Worm (Caenorhabditis elegans) whole organism, L3 larva: ENCODE measurements around the gene nrf-6.
A peak's percentile ranks its signal among the peaks of the same experiment; 100 is the strongest.

Experiments
- R02D3.7 ChIP-seq: fragments of 150-350 bp; optimal IDR thresholded peaks from 2 replicates; lab custom pipeline; 2014; ENCODE audit warnings: missing biosample characterization, missing genetic modification characterization
- ZK546.5 ChIP-seq: sonication (generic microtip); optimal IDR thresholded peaks from 2 replicates; lab custom pipeline; 2017; ENCODE audit warnings: missing biosample characterization, missing genetic modification characterization
- aly-2 ChIP-seq: fragments of 150-350 bp; optimal IDR thresholded peaks from 2 replicates; lab custom pipeline; 2014; ENCODE audit warnings: missing biosample characterization, missing genetic modification characterization
- ama-1 ChIP-seq: fragments of 150-350 bp; optimal IDR thresholded peaks from 2 replicates; lab custom pipeline; 2018
- ceh-16 ChIP-seq: sonication (generic microtip); optimal IDR thresholded peaks from 2 replicates; lab custom pipeline; 2017; ENCODE audit warnings: missing biosample characterization, missing genetic modification characterization
- ceh-28 ChIP-seq: fragments of 150-350 bp; optimal IDR thresholded peaks from 2 replicates; lab custom pipeline; 2014; ENCODE audit warnings: missing biosample characterization, missing genetic modification reagents, missing genetic modification characterization
- ceh-82 ChIP-seq: fragments of 150-350 bp; optimal IDR thresholded peaks from 2 replicates; lab custom pipeline; 2014; ENCODE audit warnings: missing biosample characterization, missing genetic modification characterization
- ceh-9 ChIP-seq: sonication (generic microtip); optimal IDR thresholded peaks from 2 replicates; lab custom pipeline; 2018; ENCODE audit warnings: missing biosample characterization, missing genetic modification characterization
- daf-12 ChIP-seq: fragments of 150-350 bp; optimal IDR thresholded peaks from 2 replicates; lab custom pipeline; 2014; ENCODE audit warnings: missing biosample characterization, missing genetic modification reagents, missing genetic modification characterization
- egl-27 ChIP-seq: sonication (generic microtip); optimal IDR thresholded peaks from 4 replicates; lab custom pipeline; 2017; ENCODE audit warnings: missing biosample characterization, missing genetic modification reagents, missing genetic modification characterization
- egl-5 ChIP-seq: fragments of 150-350 bp; optimal IDR thresholded peaks from 2 replicates; lab custom pipeline; 2017; ENCODE audit warnings: missing biosample characterization, missing genetic modification reagents, missing genetic modification characterization, inconsistent platforms
- elt-1 ChIP-seq: fragments of 150-350 bp; optimal IDR thresholded peaks from 2 replicates; lab custom pipeline; 2014; ENCODE audit warnings: missing biosample characterization, missing genetic modification characterization
- elt-2 ChIP-seq: sonication (generic microtip); optimal IDR thresholded peaks from 2 replicates; lab custom pipeline; 2016; ENCODE audit warnings: missing genetic modification reagents, mild to moderate bottlenecking, missing genetic modification characterization, missing compliant biosample characterization
- elt-3 ChIP-seq, 3 experiments: fragments of 150-350 bp in 1 of 3; sonication (generic microtip) in 2 of 3; optimal IDR thresholded peaks; 2 replicates in 2 of 3; 4 replicates in 1 of 3; lab custom pipeline; 2014 to 2017; ENCODE audit warnings: missing biosample characterization in 3 of 3, missing genetic modification characterization in 3 of 3
- eor-1 ChIP-seq, 2 experiments: fragments of 150-350 bp; optimal IDR thresholded peaks; 2 replicates each; lab custom pipeline; 2014 to 2018; ENCODE audit warnings: missing biosample characterization in 2 of 2, missing genetic modification characterization in 2 of 2
- fkh-10 ChIP-seq: sonication (generic microtip); optimal IDR thresholded peaks from 2 replicates; lab custom pipeline; 2017; ENCODE audit warnings: missing biosample characterization, missing genetic modification reagents, missing genetic modification characterization
- fkh-2 ChIP-seq: fragments of 150-350 bp; optimal IDR thresholded peaks from 2 replicates; lab custom pipeline; 2014; ENCODE audit warnings: missing biosample characterization, missing genetic modification reagents, missing genetic modification characterization
- fos-1 ChIP-seq: fragments of 150-350 bp; optimal IDR thresholded peaks from 2 replicates; lab custom pipeline; 2014; ENCODE audit warnings: missing biosample characterization, missing genetic modification characterization
- hmg-11 ChIP-seq: sonication (generic microtip); optimal IDR thresholded peaks from 2 replicates; lab custom pipeline; 2016; ENCODE audit warnings: missing genetic modification characterization, missing compliant biosample characterization
- jun-1 ChIP-seq: fragments of 150-350 bp; optimal IDR thresholded peaks from 2 replicates; lab custom pipeline; 2014; ENCODE audit warnings: missing biosample characterization, missing genetic modification reagents, missing genetic modification characterization
- lin-15B ChIP-seq: fragments of 150-350 bp; optimal IDR thresholded peaks from 2 replicates; lab custom pipeline; 2014; ENCODE audit warnings: missing biosample characterization, missing genetic modification characterization
- lin-39 ChIP-seq: fragments of 150-350 bp; optimal IDR thresholded peaks from 2 replicates; lab custom pipeline; 2018; ENCODE audit warnings: missing biosample characterization, missing genetic modification reagents, missing genetic modification characterization
- lsy-12 ChIP-seq: sonication (generic microtip); optimal IDR thresholded peaks from 2 replicates; lab custom pipeline; 2016; ENCODE audit warnings: mild to moderate bottlenecking, missing genetic modification characterization, missing compliant biosample characterization
- mdl-1 ChIP-seq: fragments of 150-350 bp; optimal IDR thresholded peaks from 2 replicates; lab custom pipeline; 2014; ENCODE audit warnings: missing biosample characterization, missing genetic modification characterization
- mml-1 ChIP-seq: fragments of 150-350 bp; sonication (generic microtip); optimal IDR thresholded peaks from 3 replicates; lab custom pipeline; 2014; ENCODE audit warnings: missing biosample characterization, missing genetic modification characterization
- nfya-1 ChIP-seq: sonication (generic microtip); optimal IDR thresholded peaks from 2 replicates; lab custom pipeline; 2017; ENCODE audit warnings: missing genetic modification characterization, mild to moderate bottlenecking, missing compliant biosample characterization, antibody characterized with exemption, moderate library complexity; ENCODE audit not compliant: insufficient read depth
- nhr-11 ChIP-seq: fragments of 150-350 bp; optimal IDR thresholded peaks from 2 replicates; lab custom pipeline; 2014; ENCODE audit warnings: missing biosample characterization, missing genetic modification characterization
- nhr-12 ChIP-seq: fragments of 150-350 bp; optimal IDR thresholded peaks from 2 replicates; lab custom pipeline; 2014; ENCODE audit warnings: missing biosample characterization, missing genetic modification characterization
- nhr-23 ChIP-seq: fragments of 150-350 bp; optimal IDR thresholded peaks from 2 replicates; lab custom pipeline; 2014; ENCODE audit warnings: missing biosample characterization, missing genetic modification reagents, missing genetic modification characterization
- nhr-237 ChIP-seq: fragments of 150-350 bp; optimal IDR thresholded peaks from 2 replicates; lab custom pipeline; 2014; ENCODE audit warnings: missing biosample characterization, missing genetic modification characterization
- nhr-25 ChIP-seq: sonication (generic microtip); optimal IDR thresholded peaks from 2 replicates; lab custom pipeline; 2017; ENCODE audit warnings: missing biosample characterization, missing genetic modification characterization
- nhr-43 ChIP-seq: sonication (generic microtip); optimal IDR thresholded peaks from 2 replicates; lab custom pipeline; 2016; ENCODE audit warnings: mild to moderate bottlenecking, missing genetic modification characterization, missing compliant biosample characterization; ENCODE audit not compliant: poor library complexity, severe bottlenecking
- nhr-76 ChIP-seq: fragments of 150-350 bp; sonication (generic microtip); optimal IDR thresholded peaks from 5 replicates; lab custom pipeline; 2014; ENCODE audit warnings: missing biosample characterization, missing genetic modification characterization
- nhr-77 ChIP-seq: fragments of 150-350 bp; optimal IDR thresholded peaks from 2 replicates; lab custom pipeline; 2014; ENCODE audit warnings: missing biosample characterization, missing genetic modification characterization
- pha-4 ChIP-seq: fragments of 150-350 bp; optimal IDR thresholded peaks from 2 replicates; lab custom pipeline; 2014; ENCODE audit warnings: missing biosample characterization, missing genetic modification reagents, missing genetic modification characterization
- pqm-1 ChIP-seq: fragments of 150-350 bp; optimal IDR thresholded peaks from 2 replicates; lab custom pipeline; 2017; ENCODE audit warnings: missing biosample characterization, missing genetic modification characterization, inconsistent platforms
- sea-2 ChIP-seq: fragments of 150-350 bp; sonication (generic microtip); optimal IDR thresholded peaks from 4 replicates; lab custom pipeline; 2014; ENCODE audit warnings: missing biosample characterization, missing genetic modification reagents, missing genetic modification characterization
- skn-1 ChIP-seq: fragments of 150-350 bp; optimal IDR thresholded peaks from 2 replicates; lab custom pipeline; 2014; ENCODE audit warnings: missing biosample characterization, missing genetic modification characterization
- snpc-4 ChIP-seq: fragments of 150-350 bp; optimal IDR thresholded peaks from 2 replicates; lab custom pipeline; 2014; ENCODE audit warnings: missing biosample characterization, missing genetic modification characterization
- tbx-2 ChIP-seq: sonication (generic microtip); optimal IDR thresholded peaks from 2 replicates; lab custom pipeline; 2016; ENCODE audit warnings: mild to moderate bottlenecking, missing genetic modification characterization, missing compliant biosample characterization
- unc-39 ChIP-seq: sonication (generic microtip); optimal IDR thresholded peaks from 4 replicates; lab custom pipeline; 2017; ENCODE audit warnings: missing biosample characterization, missing genetic modification characterization
- unc-62 ChIP-seq: fragments of 150-350 bp; sonication (generic microtip); optimal IDR thresholded peaks from 4 replicates; lab custom pipeline; 2014; ENCODE audit warnings: missing biosample characterization, missing genetic modification reagents, missing genetic modification characterization
- zag-1 ChIP-seq: fragments of 150-350 bp; optimal IDR thresholded peaks from 2 replicates; lab custom pipeline; 2014; ENCODE audit warnings: missing biosample characterization, missing genetic modification characterization
- ztf-11 ChIP-seq: fragments of 150-350 bp; optimal IDR thresholded peaks from 2 replicates; lab custom pipeline; 2014; ENCODE audit warnings: missing biosample characterization, missing genetic modification characterization
- ztf-4 ChIP-seq: fragments of 150-350 bp; optimal IDR thresholded peaks from 2 replicates; lab custom pipeline; 2014; ENCODE audit warnings: missing biosample characterization, missing genetic modification characterization

The nrf-6 gene

ce11 chrII:8042289-8042688 is 9.8 kb upstream of the nrf-6 start, which contains the start of gene T05H10.1:
Gene T05H10.1 (plus strand): TSS chrII:8042589.
- no peak for TF ChIP-seq nhr-12
- peak; percentile 36 for TF ChIP-seq lin-39 (tag; lab: Kevin White, UChicago)

ce11 chrII:8041642-8042041 is 9.1 kb upstream of the nrf-6 start:
- no peak for TF ChIP-seq ama-1 (lab: Kevin White, UChicago)
- no peak for TF ChIP-seq nhr-237 (tag; lab: Kevin White, UChicago)
- peak; percentile 26 for TF ChIP-seq egl-5 (tag; lab: Kevin White, UChicago)
- no peak for TF ChIP-seq elt-3 (tag; optimal IDR thresholded peaks at IDR 0.05; lab: Kevin White, UChicago)
- TF ChIP-seq elt-1 (tag; lab: Kevin White, UChicago): no peak
- no peak for TF ChIP-seq R02D3.7 (tag; lab: Kevin White, UChicago)
- no peak for TF ChIP-seq sea-2 (GFP tag; lab: Kevin White, UChicago)
- TF ChIP-seq hmg-11: no peak
- TF ChIP-seq ceh-82 (tag; lab: Kevin White, UChicago): no peak
- no peak for TF ChIP-seq elt-2 (tag; lab: Kevin White, UChicago)
- no peak for TF ChIP-seq mdl-1 (tag; lab: Kevin White, UChicago)
- TF ChIP-seq lin-15B (tag; lab: Kevin White, UChicago): peak; percentile 84
- TF ChIP-seq snpc-4 (tag; lab: Kevin White, UChicago): peak; percentile 29
- peak; percentile 79 for TF ChIP-seq pha-4 (tag; lab: Kevin White, UChicago)
- TF ChIP-seq pqm-1 (tag; lab: Kevin White, UChicago): no peak
- peak; percentile 53 for TF ChIP-seq nfya-1 (tag; lab: Kevin White, UChicago)
- TF ChIP-seq nhr-23 (tag; lab: Kevin White, UChicago): peak; percentile 28
- no peak for TF ChIP-seq ZK546.5 (tag; lab: Kevin White, UChicago)
- no peak for TF ChIP-seq nhr-43 (tag; lab: Kevin White, UChicago)
- TF ChIP-seq ceh-28 (tag; lab: Kevin White, UChicago): no peak
- no peak for TF ChIP-seq fkh-2 (tag; lab: Kevin White, UChicago)
- TF ChIP-seq unc-62 (GFP tag; lab: Kevin White, UChicago): no peak
- no peak for TF ChIP-seq ceh-16 (tag; lab: Kevin White, UChicago)
- TF ChIP-seq zag-1 (tag; lab: Kevin White, UChicago): no peak
- no peak for TF ChIP-seq jun-1 (tag; lab: Kevin White, UChicago)
- no peak for TF ChIP-seq fkh-10

DNA sequence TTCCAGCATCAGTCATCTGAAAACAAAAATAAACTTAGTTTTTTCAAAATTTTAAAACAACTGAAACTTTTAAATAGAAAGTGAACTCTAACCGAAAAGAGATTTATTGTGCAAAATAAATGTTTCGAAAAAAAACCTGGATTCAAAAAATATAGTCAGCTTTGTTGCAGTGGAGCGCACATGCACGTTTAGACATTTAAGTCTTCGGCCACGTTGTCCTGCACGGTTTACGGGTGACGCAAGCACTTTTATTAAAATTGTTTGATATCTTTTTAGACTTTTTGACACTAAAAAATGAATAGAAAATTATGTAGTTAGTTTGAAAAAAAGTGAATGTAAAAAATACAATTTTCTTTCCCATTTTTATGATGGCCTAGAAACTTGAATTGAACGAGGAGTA is 6.9 kb upstream of the nrf-6 start, which contains the start of the genes ubh-4 and algn-6:
ubh-4 (minus strand) TSS at position 182 of the 400 bp plus-strand sequence.
algn-6 (plus strand) TSS at position 387 of the 400 bp plus-strand sequence.
- TF ChIP-seq ceh-9 (tag; lab: Kevin White, UChicago): no peak
- peak; percentile 75 for TF ChIP-seq snpc-4 (tag; lab: Kevin White, UChicago)
- no peak for TF ChIP-seq ztf-11 (tag; lab: Kevin White, UChicago)
- no peak for TF ChIP-seq nhr-11 (tag; lab: Kevin White, UChicago)
- peak; percentile 89 for TF ChIP-seq lin-15B (tag; lab: Kevin White, UChicago)
- no peak for TF ChIP-seq nhr-77
- no peak for TF ChIP-seq hmg-11
- TF ChIP-seq nhr-25 (tag; lab: Kevin White, UChicago): peak; percentile 43
- TF ChIP-seq nhr-12: no peak
- TF ChIP-seq pha-4 (tag; lab: Kevin White, UChicago): peak; percentile 78
- TF ChIP-seq ZK546.5 (tag; lab: Kevin White, UChicago): no peak
- TF ChIP-seq mdl-1 (tag; lab: Kevin White, UChicago): no peak
- TF ChIP-seq jun-1 (tag; lab: Kevin White, UChicago): no peak
- no peak for TF ChIP-seq fkh-10
- TF ChIP-seq nhr-23 (tag; lab: Kevin White, UChicago): peak; percentile 50
- no peak for TF ChIP-seq eor-1 (tag; optimal IDR thresholded peaks at IDR 0.05; lab: Kevin White, UChicago)
- TF ChIP-seq nhr-76 (tag; lab: Kevin White, UChicago): no peak
- no peak for TF ChIP-seq lsy-12 (tag; lab: Kevin White, UChicago)
- no peak for TF ChIP-seq zag-1 (tag; lab: Kevin White, UChicago)
- peak; percentile 72 for TF ChIP-seq nfya-1 (tag; lab: Kevin White, UChicago)
- no peak for TF ChIP-seq ceh-16 (tag; lab: Kevin White, UChicago)
- TF ChIP-seq mml-1 (tag; lab: Kevin White, UChicago): no peak
- TF ChIP-seq nhr-43 (tag; lab: Kevin White, UChicago): peak; percentile 75
- no peak for TF ChIP-seq ztf-4 (tag; lab: Kevin White, UChicago)
- TF ChIP-seq sea-2 (GFP tag; lab: Kevin White, UChicago): no peak
- TF ChIP-seq nhr-237 (tag; lab: Kevin White, UChicago): no peak
- no peak for TF ChIP-seq elt-1 (tag; lab: Kevin White, UChicago)
- TF ChIP-seq fos-1 (tag; lab: Kevin White, UChicago): no peak
- no peak for TF ChIP-seq daf-12
- TF ChIP-seq egl-5 (tag; lab: Kevin White, UChicago): no peak
- TF ChIP-seq elt-3 (tag; optimal IDR thresholded peaks at IDR 0.05; lab: Kevin White, UChicago): no peak
- no peak for TF ChIP-seq lin-39 (tag; lab: Kevin White, UChicago)
- no peak for TF ChIP-seq ceh-28 (tag; lab: Kevin White, UChicago)
- TF ChIP-seq fkh-2 (tag; lab: Kevin White, UChicago): no peak
- no peak for TF ChIP-seq R02D3.7 (tag; lab: Kevin White, UChicago)
- TF ChIP-seq ama-1 (lab: Kevin White, UChicago): no peak
- TF ChIP-seq pqm-1 (tag; lab: Kevin White, UChicago): peak; percentile 15
- TF ChIP-seq aly-2 (tag; lab: Kevin White, UChicago): no peak
- TF ChIP-seq tbx-2 (tag; lab: Kevin White, UChicago): no peak
- TF ChIP-seq unc-39 (tag; lab: Kevin White, UChicago): no peak
- TF ChIP-seq elt-2 (tag; lab: Kevin White, UChicago): peak; percentile 34
- TF ChIP-seq egl-27 (tag; lab: Kevin White, UChicago): no peak
- no peak for TF ChIP-seq ceh-82 (tag; lab: Kevin White, UChicago)
- no peak for TF ChIP-seq unc-62 (GFP tag; lab: Kevin White, UChicago)
- no peak for TF ChIP-seq skn-1 (tag; lab: Kevin White, UChicago)
